Fruit fly (Drosophila melanogaster) whole organism, embryonic: ENCODE results near the gene CG7065.

ENCODE experiments used
- Abd-B ChIP-seq: fragments of 200-800 bp; sonication (Bioruptor generic); optimal IDR thresholded peaks from 2 replicates; lab custom pipeline; 2018; ENCODE audit warnings: missing biosample characterization, mild to moderate bottlenecking, missing genetic modification characterization, moderate library complexity
- CG10366 ChIP-seq: fragments of 200-800 bp; sonication (Bioruptor generic); IDR thresholded peaks from 2 replicates; pipeline ENCODE4 v1.3.6; 2022; ENCODE audit warnings: missing biosample characterization, missing genetic modification characterization
- CG12155 ChIP-seq: fragments of 200-800 bp; sonication (Bioruptor generic); optimal IDR thresholded peaks from 3 replicates; lab custom pipeline; 2016; ENCODE audit warnings: missing biosample characterization, missing genetic modification characterization
- CG14050 ChIP-seq: fragments of 200-800 bp; sonication (Bioruptor generic); IDR thresholded peaks from 3 replicates; pipeline ENCODE4 v1.3.6; 2022; ENCODE audit warnings: missing biosample characterization, missing genetic modification characterization
- CG14860 ChIP-seq: fragments of 200-800 bp; sonication (Bioruptor generic); IDR thresholded peaks from 3 replicates; pipeline ENCODE4 v1.3.6; 2022; ENCODE audit warnings: missing biosample characterization, missing genetic modification characterization; ENCODE audit not compliant: partially characterized antibody
- CG16779 ChIP-seq: fragments of 200-800 bp; sonication (Bioruptor generic); IDR thresholded peaks from 2 replicates; pipeline ENCODE4 v1.3.6; 2022; ENCODE audit warnings: missing biosample characterization, missing genetic modification characterization
- CG17802 ChIP-seq: fragments of 200-800 bp; sonication (Bioruptor generic); optimal IDR thresholded peaks from 2 replicates; lab custom pipeline; 2018; ENCODE audit warnings: missing biosample characterization, mild to moderate bottlenecking, missing genetic modification characterization, moderate library complexity
- CG2712 ChIP-seq: fragments of 200-800 bp; optimal IDR thresholded peaks from 3 replicates; lab custom pipeline; 2019; ENCODE audit warnings: missing biosample characterization, mild to moderate bottlenecking, missing genetic modification characterization, moderate library complexity
- CG2889 ChIP-seq: fragments of 200-800 bp; sonication (Bioruptor generic); IDR thresholded peaks from 3 replicates; pipeline ENCODE4 v1.3.6; 2022; ENCODE audit warnings: missing biosample characterization, missing genetic modification characterization
- CG30403 ChIP-seq: fragments of 200-800 bp; sonication (Bioruptor generic); optimal IDR thresholded peaks from 3 replicates; lab custom pipeline; 2016; ENCODE audit warnings: missing biosample characterization, missing genetic modification characterization
- CG33213 ChIP-seq: fragments of 200-800 bp; sonication (Bioruptor generic); optimal IDR thresholded peaks from 3 replicates; lab custom pipeline; 2016; ENCODE audit warnings: missing biosample characterization, missing genetic modification characterization
- CG42726 ChIP-seq: fragments of 200-800 bp; sonication (Bioruptor generic); IDR thresholded peaks from 2 replicates; pipeline ENCODE4 v1.3.6; 2022; ENCODE audit warnings: missing biosample characterization, missing genetic modification characterization; ENCODE audit not compliant: partially characterized antibody
- CG4730 ChIP-seq: fragments of 200-800 bp; sonication (Bioruptor generic); IDR thresholded peaks from 2 replicates; pipeline ENCODE4 v1.3.6; 2022; ENCODE audit warnings: missing biosample characterization, missing genetic modification characterization
- CG5953 ChIP-seq: fragments of 200-800 bp; sonication (Bioruptor generic); IDR thresholded peaks from 2 replicates; pipeline ENCODE4 v1.3.6; 2022; ENCODE audit warnings: missing biosample characterization, missing genetic modification characterization
- CG6272 ChIP-seq: fragments of 200-800 bp; sonication (Bioruptor generic); IDR thresholded peaks from 2 replicates; pipeline ENCODE4 v1.3.6; 2022; ENCODE audit warnings: missing biosample characterization, missing genetic modification characterization
- CG6654 ChIP-seq: fragments of 200-800 bp; sonication (Bioruptor generic); optimal IDR thresholded peaks from 2 replicates; lab custom pipeline; 2017; ENCODE audit warnings: missing biosample characterization, mild to moderate bottlenecking, missing genetic modification characterization
- CG7963 ChIP-seq: fragments of 200-800 bp; sonication (Bioruptor generic); IDR thresholded peaks from 3 replicates; pipeline ENCODE4 v1.3.6; 2022; ENCODE audit warnings: missing biosample characterization, missing genetic modification characterization; ENCODE audit not compliant: partially characterized antibody
- CG9876 ChIP-seq: fragments of 200-800 bp; sonication (Bioruptor generic); optimal IDR thresholded peaks from 2 replicates; lab custom pipeline; 2016; ENCODE audit warnings: missing biosample characterization, missing genetic modification characterization
- CG9932 ChIP-seq: fragments of 200-800 bp; sonication (Bioruptor generic); IDR thresholded peaks from 2 replicates; pipeline ENCODE4 v1.3.6; 2022; ENCODE audit warnings: missing biosample characterization, missing genetic modification characterization
- Dek ChIP-seq: fragments of 200-800 bp; sonication (Bioruptor generic); optimal IDR thresholded peaks from 3 replicates; lab custom pipeline; 2019; ENCODE audit warnings: missing biosample characterization, mild to moderate bottlenecking, missing genetic modification characterization, moderate library complexity
- Hand ChIP-seq: fragments of 200-800 bp; sonication (Bioruptor generic); optimal IDR thresholded peaks from 2 replicates; lab custom pipeline; 2017; ENCODE audit warnings: mild to moderate bottlenecking, missing biosample characterization, missing genetic modification reagents, missing genetic modification characterization
- Lhr ChIP-seq: fragments of 200-800 bp; sonication (Bioruptor generic); optimal IDR thresholded peaks from 3 replicates; lab custom pipeline; 2017; ENCODE audit warnings: mild to moderate bottlenecking, missing biosample characterization, missing genetic modification reagents, missing genetic modification characterization
- Mes4 ChIP-seq: fragments of 200-800 bp; sonication (Bioruptor generic); optimal IDR thresholded peaks from 2 replicates; lab custom pipeline; 2016; ENCODE audit warnings: missing biosample characterization, missing genetic modification characterization
- Oli ChIP-seq: fragments of 200-800 bp; sonication (Bioruptor generic); optimal IDR thresholded peaks from 2 replicates; lab custom pipeline; 2018; ENCODE audit warnings: missing biosample characterization, mild to moderate bottlenecking, missing genetic modification characterization, moderate library complexity
- Spps ChIP-seq: fragments of 200-800 bp; sonication (Bioruptor generic); optimal IDR thresholded peaks from 2 replicates; lab custom pipeline; 2018; ENCODE audit warnings: missing biosample characterization, mild to moderate bottlenecking, missing genetic modification characterization
- Xbp1 ChIP-seq: fragments of 200-800 bp; sonication (Bioruptor generic); optimal IDR thresholded peaks from 3 replicates; lab custom pipeline; 2016; ENCODE audit warnings: missing biosample characterization, mild to moderate bottlenecking, missing genetic modification characterization
- Xrp1 ChIP-seq: fragments of 200-800 bp; sonication (Bioruptor generic); IDR thresholded peaks from 2 replicates; pipeline ENCODE4 v1.3.6; 2022; ENCODE audit warnings: missing biosample characterization, missing genetic modification characterization
- YL-1 ChIP-seq: fragments of 200-800 bp; sonication (Bioruptor generic); optimal IDR thresholded peaks from 3 replicates; lab custom pipeline; 2017; ENCODE audit warnings: missing biosample characterization, mild to moderate bottlenecking, missing genetic modification characterization
- bbx ChIP-seq: fragments of 200-800 bp; sonication (Bioruptor generic); IDR thresholded peaks from 2 replicates; pipeline ENCODE4 v1.3.6; 2022; ENCODE audit warnings: missing biosample characterization, missing genetic modification characterization; ENCODE audit not compliant: partially characterized antibody
- dm ChIP-seq: fragments of 200-800 bp; sonication (Bioruptor generic); optimal IDR thresholded peaks from 3 replicates; lab custom pipeline; 2016; ENCODE audit warnings: missing biosample characterization, missing genetic modification characterization
- dpn ChIP-seq, 2 experiments: fragments of 200-800 bp; sonication (Bioruptor generic); optimal IDR thresholded peaks; 3 replicates each; lab custom pipeline; 2016; ENCODE audit warnings: missing biosample characterization in 2 of 2, missing genetic modification characterization in 2 of 2
- dysf ChIP-seq: fragments of 200-800 bp; sonication (Bioruptor generic); IDR thresholded peaks from 3 replicates; pipeline ENCODE4 v1.3.6; 2022; ENCODE audit warnings: missing biosample characterization, missing genetic modification characterization
- gro ChIP-seq: fragments of 200-800 bp; sonication (Bioruptor generic); optimal IDR thresholded peaks from 2 replicates; lab custom pipeline; 2016; ENCODE audit warnings: missing biosample characterization, missing genetic modification characterization
- ham ChIP-seq: fragments of 200-800 bp; sonication (Bioruptor generic); IDR thresholded peaks from 2 replicates; pipeline ENCODE4 v1.3.6; 2022; ENCODE audit warnings: missing biosample characterization, missing genetic modification characterization
- ken ChIP-seq: fragments of 200-800 bp; sonication (Bioruptor generic); IDR thresholded peaks from 3 replicates; pipeline ENCODE4 v1.3.6; 2022; ENCODE audit warnings: missing biosample characterization, missing genetic modification characterization
- maf-S ChIP-seq: fragments of 200-800 bp; sonication (Bioruptor generic); optimal IDR thresholded peaks from 2 replicates; lab custom pipeline; 2016; ENCODE audit warnings: missing biosample characterization, missing genetic modification characterization
- nau ChIP-seq: fragments of 200-800 bp; sonication (Bioruptor generic); optimal IDR thresholded peaks from 3 replicates; lab custom pipeline; 2017; ENCODE audit warnings: missing biosample characterization, mild to moderate bottlenecking, missing genetic modification characterization, missing genetic modification reagents
- odd ChIP-seq: fragments of 200-800 bp; sonication (Bioruptor generic); optimal IDR thresholded peaks from 2 replicates; lab custom pipeline; 2017; ENCODE audit warnings: missing biosample characterization, mild to moderate bottlenecking, missing genetic modification characterization
- p53 ChIP-seq: fragments of 200-800 bp; sonication (Bioruptor generic); optimal IDR thresholded peaks from 2 replicates; lab custom pipeline; 2016; ENCODE audit warnings: missing biosample characterization, missing genetic modification characterization
- phol ChIP-seq: fragments of 200-800 bp; sonication (Bioruptor generic); optimal IDR thresholded peaks from 3 replicates; lab custom pipeline; 2018; ENCODE audit warnings: missing biosample characterization, mild to moderate bottlenecking, missing genetic modification characterization, moderate library complexity
- pnt ChIP-seq: fragments of 200-800 bp; sonication (Bioruptor generic); optimal IDR thresholded peaks from 3 replicates; lab custom pipeline; 2016; ENCODE audit warnings: missing biosample characterization, missing genetic modification characterization
- pros ChIP-seq: fragments of 200-800 bp; sonication (Bioruptor generic); optimal IDR thresholded peaks from 3 replicates; lab custom pipeline; 2019; ENCODE audit warnings: missing biosample characterization, mild to moderate bottlenecking, missing genetic modification characterization, moderate library complexity
- psq ChIP-seq: fragments of 200-800 bp; sonication (Bioruptor generic); optimal IDR thresholded peaks from 2 replicates; lab custom pipeline; 2017; ENCODE audit warnings: missing biosample characterization, missing genetic modification characterization
- pum ChIP-seq: fragments of 200-800 bp; sonication (Bioruptor generic); optimal IDR thresholded peaks from 2 replicates; lab custom pipeline; 2016; ENCODE audit warnings: missing biosample characterization, missing genetic modification characterization
- pzg ChIP-seq: fragments of 200-800 bp; sonication (Bioruptor generic); optimal IDR thresholded peaks from 3 replicates; lab custom pipeline; 2018; ENCODE audit warnings: missing biosample characterization, mild to moderate bottlenecking, missing genetic modification characterization, moderate library complexity
- salm ChIP-seq: fragments of 200-800 bp; sonication (Bioruptor generic); optimal IDR thresholded peaks from 2 replicates; lab custom pipeline; 2018; ENCODE audit warnings: missing biosample characterization, mild to moderate bottlenecking, missing genetic modification characterization
- slou ChIP-seq: fragments of 200-800 bp; sonication (Bioruptor generic); optimal IDR thresholded peaks from 3 replicates; lab custom pipeline; 2016; ENCODE audit warnings: missing biosample characterization, missing genetic modification characterization
- tgo ChIP-seq: fragments of 200-800 bp; sonication (Bioruptor generic); IDR thresholded peaks from 3 replicates; pipeline ENCODE4 v1.3.6; 2022; ENCODE audit warnings: missing biosample characterization, missing genetic modification characterization
- tin ChIP-seq: fragments of 200-800 bp; sonication (Bioruptor generic); optimal IDR thresholded peaks from 3 replicates; lab custom pipeline; 2016; ENCODE audit warnings: missing biosample characterization, missing genetic modification characterization
- ttk ChIP-seq: fragments of 200-800 bp; sonication (Bioruptor generic); IDR thresholded peaks from 2 replicates; pipeline ENCODE4 v2.1.2; 2022; ENCODE audit warnings: missing biosample characterization, missing genetic modification characterization
- usp ChIP-seq: fragments of >200 bp; optimal IDR thresholded peaks from 2 replicates; lab custom pipeline; 2017; ENCODE audit warnings: missing biosample characterization, missing genetic modification characterization

The CG7065 gene

DNA sequence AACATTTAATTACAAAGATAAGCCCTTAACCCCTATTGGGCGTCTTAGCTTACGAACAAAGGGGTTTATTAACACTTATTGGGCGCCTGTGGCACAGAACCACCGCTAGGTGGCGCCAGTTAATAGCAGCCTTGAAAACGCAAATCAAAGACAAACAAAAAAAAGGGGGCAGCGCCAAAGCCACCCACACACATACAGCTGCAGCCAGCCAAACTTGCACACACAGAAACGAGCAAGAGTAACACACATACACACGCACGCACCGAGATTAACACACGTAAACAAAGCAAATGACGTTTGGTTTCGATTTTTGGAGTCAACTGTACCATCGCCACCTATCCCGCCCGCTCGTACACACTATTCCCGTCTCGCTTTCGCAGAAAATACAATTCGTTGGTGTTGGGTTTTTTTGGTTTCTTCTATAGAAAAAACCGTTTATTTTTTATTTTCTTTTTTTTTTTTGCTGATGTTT lies 9.9 kb downstream of the CG7065 start (continued):
- no peak for TF ChIP-seq tin
- 0 out of 2 replicates have a peak, but pooled peaks have one; percentile 25 for TF ChIP-seq bbx (GFP tag; lab: Robert Waterston, UW)
- no peak for TF ChIP-seq CG9932 (GFP tag; lab: Robert Waterston, UW)
- no peak for TF ChIP-seq usp (GFP tag; lab: Kevin White, UChicago)
- no peak for TF ChIP-seq Abd-B (GFP tag; lab: Kevin White, UChicago)
- TF ChIP-seq CG4730 (GFP tag; lab: Robert Waterston, UW) = no peak
- TF ChIP-seq ken = no peak
- 0 out of 2 replicates have a peak, but pooled peaks have one; percentile 18 for TF ChIP-seq CG10366 (GFP tag; lab: Robert Waterston, UW)
- peak; percentile 42; the same call in 1 of the 2 replicates for TF ChIP-seq Xrp1 (GFP tag; lab: Robert Waterston, UW)
- peak; percentile 39 for TF ChIP-seq Xbp1 (GFP tag; lab: Kevin White, UChicago)
- no peak for TF ChIP-seq CG6654 (GFP tag; lab: Kevin White, UChicago)
- no peak for TF ChIP-seq CG7963
- TF ChIP-seq salm (tag; lab: Kevin White, UChicago) = no peak
- TF ChIP-seq p53 (GFP tag; lab: Kevin White, UChicago) = no peak
- TF ChIP-seq CG6272 (GFP tag; lab: Robert Waterston, UW) = no peak
- no peak for TF ChIP-seq Oli
- no peak for TF ChIP-seq nau
- TF ChIP-seq dm (GFP tag; lab: Kevin White, UChicago) = peak; percentile 12
- no peak for TF ChIP-seq Mes4 (GFP tag; lab: Kevin White, UChicago)
- TF ChIP-seq CG2712 (tag; lab: Kevin White, UChicago) = peak; percentile 24
- TF ChIP-seq CG5953 (GFP tag; lab: Robert Waterston, UW) = no peak
- no peak for TF ChIP-seq pnt (GFP tag; lab: Kevin White, UChicago)
- TF ChIP-seq Hand = no peak
- TF ChIP-seq CG16779 = no peak
- TF ChIP-seq tgo (GFP tag; lab: Robert Waterston, UW) = 0 out of 3 replicates have a peak, but pooled peaks have one; percentile 15
- peak; percentile 9 for TF ChIP-seq slou (GFP tag; lab: Kevin White, UChicago)
- TF ChIP-seq phol (tag; lab: Kevin White, UChicago) = peak; percentile 9
- peak; percentile 34; the same call in 1 of the 3 replicates for TF ChIP-seq dysf (GFP tag; lab: Robert Waterston, UW)
- TF ChIP-seq CG14860 = no peak
- 0 out of 2 replicates have a peak, but pooled peaks have one; percentile 22 for TF ChIP-seq ttk (GFP tag; lab: Robert Waterston, UW)
- no peak for TF ChIP-seq psq
- TF ChIP-seq YL-1 = peak; percentile 58
- no peak for TF ChIP-seq CG14050 (GFP tag; lab: Robert Waterston, UW)
- TF ChIP-seq CG33213 = no peak
- TF ChIP-seq maf-S (GFP tag; lab: Kevin White, UChicago) = no peak
- TF ChIP-seq CG17802 (tag; lab: Kevin White, UChicago) = no peak
- TF ChIP-seq odd = no peak
- no peak for TF ChIP-seq pum (GFP tag; lab: Kevin White, UChicago)
- no peak for TF ChIP-seq Spps (tag; lab: Kevin White, UChicago)
- peak; percentile 10 for TF ChIP-seq pzg (GFP tag; lab: Kevin White, UChicago)
- TF ChIP-seq CG12155 (GFP tag; lab: Kevin White, UChicago) = peak; percentile 8
- TF ChIP-seq CG2889 = no peak
- TF ChIP-seq pros (GFP tag; lab: Kevin White, UChicago) = peak; percentile 70
- TF ChIP-seq dpn (GFP tag; optimal IDR thresholded peaks at IDR 0.05; lab: Kevin White, UChicago) = peak; percentile 9 to 24
- peak; percentile 23 for TF ChIP-seq CG9876 (GFP tag; lab: Kevin White, UChicago)
- no peak for TF ChIP-seq Lhr
- peak; percentile 35 for TF ChIP-seq Dek (tag; lab: Kevin White, UChicago)
- TF ChIP-seq gro (GFP tag; lab: Kevin White, UChicago) = no peak
- no peak for TF ChIP-seq ham (GFP tag; lab: Robert Waterston, UW)
- TF ChIP-seq CG42726 = no peak
- TF ChIP-seq CG30403 (GFP tag; lab: Kevin White, UChicago) = peak; percentile 28
